Fruit fly (Drosophila melanogaster) whole organism, pupa: ENCODE measurements around the gene vret.

Experiments
- CG10348 ChIP-seq: fragments of 200-800 bp; sonication (Bioruptor generic); IDR thresholded peaks from 2 replicates; pipeline ENCODE4 v1.3.6; 2022; ENCODE audit warnings: missing biosample characterization, missing genetic modification characterization
- CG12605 ChIP-seq: fragments of 200-800 bp; sonication (Bioruptor generic); IDR thresholded peaks from 2 replicates; pipeline ENCODE4 v1.3.6; 2022; ENCODE audit warnings: missing biosample characterization, missing genetic modification characterization
- CG13204 ChIP-seq: fragments of 200-800 bp; sonication (Bioruptor generic); optimal IDR thresholded peaks from 2 replicates; lab custom pipeline; 2018; ENCODE audit warnings: missing biosample characterization, mild to moderate bottlenecking, missing genetic modification characterization, moderate library complexity
- CG14655 ChIP-seq: fragments of 200-800 bp; sonication (Bioruptor generic); optimal IDR thresholded peaks from 3 replicates; lab custom pipeline; 2017; ENCODE audit warnings: mild to moderate bottlenecking, missing biosample characterization, missing genetic modification reagents, missing genetic modification characterization
- CG15710 ChIP-seq: fragments of 200-800 bp; sonication (Bioruptor generic); optimal IDR thresholded peaks from 2 replicates; lab custom pipeline; 2018; ENCODE audit warnings: missing biosample characterization, mild to moderate bottlenecking, missing genetic modification characterization, moderate library complexity
- CG17806 ChIP-seq: fragments of 200-800 bp; sonication (Bioruptor generic); optimal IDR thresholded peaks from 2 replicates; lab custom pipeline; 2018; ENCODE audit warnings: missing biosample characterization, mild to moderate bottlenecking, missing genetic modification characterization, moderate library complexity
- CG32121 ChIP-seq: fragments of 200-800 bp; sonication (Bioruptor generic); IDR thresholded peaks from 2 replicates; pipeline ENCODE4 v1.3.6; 2022; ENCODE audit warnings: missing biosample characterization, missing genetic modification characterization
- CG34367 ChIP-seq: fragments of 200-800 bp; sonication (Bioruptor generic); optimal IDR thresholded peaks from 2 replicates; lab custom pipeline; 2018; ENCODE audit warnings: missing biosample characterization, mild to moderate bottlenecking, missing genetic modification characterization
- CG4496 ChIP-seq: fragments of 200-800 bp; sonication (Bioruptor generic); IDR thresholded peaks from 3 replicates; pipeline ENCODE4 v1.3.6; 2022; ENCODE audit warnings: missing biosample characterization, missing genetic modification characterization
- CG8159 ChIP-seq: fragments of 200-800 bp; sonication (Bioruptor generic); optimal IDR thresholded peaks from 3 replicates; lab custom pipeline; 2018; ENCODE audit warnings: missing biosample characterization, mild to moderate bottlenecking, missing genetic modification characterization, moderate library complexity
- CG8301 ChIP-seq: fragments of 200-800 bp; sonication (Bioruptor generic); optimal IDR thresholded peaks from 2 replicates; lab custom pipeline; 2018; ENCODE audit warnings: missing biosample characterization, mild to moderate bottlenecking, missing genetic modification characterization
- CG9948 ChIP-seq: fragments of 200-800 bp; sonication (Bioruptor generic); optimal IDR thresholded peaks from 2 replicates; lab custom pipeline; 2018; ENCODE audit warnings: missing biosample characterization, mild to moderate bottlenecking, missing genetic modification characterization, moderate library complexity
- D1 ChIP-seq: fragments of 200-800 bp; sonication (Bioruptor generic); optimal IDR thresholded peaks from 2 replicates; lab custom pipeline; 2018; ENCODE audit warnings: missing biosample characterization, mild to moderate bottlenecking, missing genetic modification characterization, moderate library complexity
- EcR ChIP-seq: fragments of 200-800 bp; sonication (Bioruptor generic); optimal IDR thresholded peaks from 3 replicates; lab custom pipeline; 2019; ENCODE audit warnings: missing biosample characterization, missing genetic modification characterization, mild to moderate bottlenecking, moderate library complexity, missing genetic modification reagents
- Ets98B ChIP-seq: fragments of 200-800 bp; sonication (Bioruptor generic); IDR thresholded peaks from 2 replicates; pipeline ENCODE4 v1.3.6; 2022; ENCODE audit warnings: missing biosample characterization, missing genetic modification characterization
- Pif1A ChIP-seq: fragments of 200-800 bp; sonication (Bioruptor generic); optimal IDR thresholded peaks from 3 replicates; lab custom pipeline; 2016; ENCODE audit warnings: missing biosample characterization, missing genetic modification characterization
- Pif1B ChIP-seq: fragments of 200-800 bp; sonication (Bioruptor generic); optimal IDR thresholded peaks from 3 replicates; lab custom pipeline; 2016; ENCODE audit warnings: missing biosample characterization, missing genetic modification characterization
- Snoo ChIP-seq: fragments of 200-800 bp; sonication (Bioruptor generic); optimal IDR thresholded peaks from 3 replicates; lab custom pipeline; 2017; ENCODE audit warnings: missing biosample characterization, mild to moderate bottlenecking, missing genetic modification characterization, inconsistent platforms
- fd96Ca ChIP-seq: fragments of 200-800 bp; sonication (Bioruptor generic); IDR thresholded peaks from 3 replicates; pipeline ENCODE4 v1.3.6; 2022; ENCODE audit warnings: missing biosample characterization, missing genetic modification characterization
- rn ChIP-seq: fragments of 200-800 bp; sonication (Bioruptor generic); IDR thresholded peaks from 2 replicates; pipeline ENCODE4 v1.3.6; 2022; ENCODE audit warnings: missing biosample characterization, missing genetic modification characterization

The vret gene

DNA sequence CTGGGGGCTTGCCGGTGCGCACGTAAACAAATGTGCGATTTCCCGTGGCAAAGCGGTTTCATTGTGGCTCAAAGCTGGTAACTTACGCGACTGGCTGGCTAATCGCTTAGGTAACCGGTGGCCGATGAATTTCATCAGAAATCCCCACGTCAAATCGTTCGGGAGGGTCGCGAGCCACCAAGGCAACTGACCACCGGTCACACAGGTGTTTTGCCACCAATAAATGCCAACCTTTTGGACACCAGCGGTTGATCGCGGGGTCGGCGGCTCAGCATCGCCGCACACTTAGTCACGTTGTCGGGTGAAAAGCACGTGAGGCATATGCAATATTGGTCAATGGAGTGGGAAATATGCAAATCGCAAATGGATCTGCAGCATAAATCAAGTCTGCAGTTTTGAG lies 31.1 kb upstream of the vret start:
- TF ChIP-seq Pif1A (GFP tag; lab: Kevin White, UChicago): no peak
- TF ChIP-seq CG17806 (tag; lab: Kevin White, UChicago): no peak
- TF ChIP-seq CG10348 (GFP tag; lab: Robert Waterston, UW): no peak
- TF ChIP-seq EcR (GFP tag; lab: Kevin White, UChicago): no peak
- TF ChIP-seq CG13204 (GFP tag; lab: Kevin White, UChicago): no peak
- no peak for TF ChIP-seq CG34367
- TF ChIP-seq CG8301 (tag; lab: Kevin White, UChicago): no peak
- no peak for TF ChIP-seq CG32121
- TF ChIP-seq Pif1B (GFP tag; lab: Kevin White, UChicago): no peak
- TF ChIP-seq CG8159 (tag; lab: Kevin White, UChicago): no peak
- TF ChIP-seq, all 21 proteins: peak for 0

- no peak for TF ChIP-seq CG32121
- no peak for TF ChIP-seq fd96Ca
- no peak for TF ChIP-seq CG17806 (tag; lab: Kevin White, UChicago)
- TF ChIP-seq CG9948 (tag; lab: Kevin White, UChicago): no peak
- TF ChIP-seq CG10348 (GFP tag; lab: Robert Waterston, UW): no peak
- no peak for TF ChIP-seq Snoo (tag; lab: Kevin White, UChicago)
- no peak for TF ChIP-seq CG14655 (GFP tag; lab: Kevin White, UChicago)
- TF ChIP-seq CG8301 (tag; lab: Kevin White, UChicago): no peak
- TF ChIP-seq CG13204 (GFP tag; lab: Kevin White, UChicago): no peak
- TF ChIP-seq Pif1A (GFP tag; lab: Kevin White, UChicago): no peak
- no peak for TF ChIP-seq CG15710 (tag; lab: Kevin White, UChicago)
These were observed 26.3 kb upstream of the vret start, which contains the start of gene CG43095 for dm6 chr3R:22771670-22772069. TSS of gene CG43095 (minus strand) at chr3R:22771770.

dm6 chr3R:22770887-22771286 lies 25.5 kb upstream of the vret start, which contains the start of gene CG43094:
TSS of gene CG43094 (minus strand) at chr3R:22770987.
- TF ChIP-seq CG10348 (GFP tag; lab: Robert Waterston, UW) (no peak), CG8159 (tag; lab: Kevin White, UChicago) (no peak), CG13204 (GFP tag; lab: Kevin White, UChicago) (no peak)

DNA sequence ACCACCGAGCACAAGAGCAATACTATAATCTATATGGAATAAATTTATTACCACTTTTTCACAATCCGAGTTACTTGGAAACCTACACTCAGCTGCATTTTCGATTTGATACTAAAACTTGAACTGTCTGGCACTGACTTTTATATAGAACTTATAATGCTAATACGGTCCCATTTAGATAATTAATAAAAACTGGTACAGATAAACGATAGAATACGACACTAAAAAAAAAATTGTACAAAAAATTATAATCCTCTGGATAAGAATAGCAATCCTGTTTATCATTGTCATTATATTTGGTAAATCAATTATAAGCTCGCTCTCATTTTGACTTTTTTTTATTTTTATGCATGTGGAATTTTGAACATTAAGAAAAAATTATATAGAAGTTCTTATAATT lies 24.8 kb upstream of the vret start, which contains the start of gene CG43093:
TSS of gene CG43093 (minus strand) at position 101 of the 400 bp plus-strand sequence.
- TF ChIP-seq rn (GFP tag; lab: Robert Waterston, UW): no peak
- no peak for TF ChIP-seq Ets98B
- no peak for TF ChIP-seq CG15710 (tag; lab: Kevin White, UChicago)
- no peak for TF ChIP-seq CG9948 (tag; lab: Kevin White, UChicago)
- no peak for TF ChIP-seq CG10348 (GFP tag; lab: Robert Waterston, UW)
- TF ChIP-seq, all 21 proteins: peak for 0

- no peak for TF ChIP-seq CG14655 (GFP tag; lab: Kevin White, UChicago)
- no peak for TF ChIP-seq CG15710 (tag; lab: Kevin White, UChicago)
- no peak for TF ChIP-seq CG34367
- TF ChIP-seq fd96Ca: no peak
- no peak for TF ChIP-seq Pif1A (GFP tag; lab: Kevin White, UChicago)
- TF ChIP-seq EcR (GFP tag; lab: Kevin White, UChicago): no peak
- no peak for TF ChIP-seq Snoo (tag; lab: Kevin White, UChicago)
- TF ChIP-seq Pif1B (GFP tag; lab: Kevin White, UChicago): no peak
These were observed 24.2 kb upstream of the vret start, which contains the start of gene CG43092 for dm6 chr3R:22769567-22769966. TSS of gene CG43092 (minus strand) at chr3R:22769667.

dm6 chr3R:22768633-22769032 lies 23.3 kb upstream of the vret start, which contains the start of gene CG43091:
TSS of gene CG43091 (minus strand) at chr3R:22768733.
- no peak for TF ChIP-seq Snoo (tag; lab: Kevin White, UChicago)
- no peak for TF ChIP-seq CG8301 (tag; lab: Kevin White, UChicago)
- TF ChIP-seq CG4496 (GFP tag; lab: Robert Waterston, UW): no peak
- TF ChIP-seq EcR (GFP tag; lab: Kevin White, UChicago): no peak
- no peak for TF ChIP-seq CG9948 (tag; lab: Kevin White, UChicago)
- no peak for TF ChIP-seq Ets98B

- TF ChIP-seq CG17806 (tag; lab: Kevin White, UChicago) (no peak), CG15710 (tag; lab: Kevin White, UChicago) (no peak), CG8159 (tag; lab: Kevin White, UChicago) (no peak), Pif1B (GFP tag; lab: Kevin White, UChicago) (no peak)
These were observed 22.2 kb upstream of the vret start, which contains the start of gene CG13841 for dm6 chr3R:22767599-22767998. TSS of gene CG13841 (minus strand) at chr3R:22767699.

DNA sequence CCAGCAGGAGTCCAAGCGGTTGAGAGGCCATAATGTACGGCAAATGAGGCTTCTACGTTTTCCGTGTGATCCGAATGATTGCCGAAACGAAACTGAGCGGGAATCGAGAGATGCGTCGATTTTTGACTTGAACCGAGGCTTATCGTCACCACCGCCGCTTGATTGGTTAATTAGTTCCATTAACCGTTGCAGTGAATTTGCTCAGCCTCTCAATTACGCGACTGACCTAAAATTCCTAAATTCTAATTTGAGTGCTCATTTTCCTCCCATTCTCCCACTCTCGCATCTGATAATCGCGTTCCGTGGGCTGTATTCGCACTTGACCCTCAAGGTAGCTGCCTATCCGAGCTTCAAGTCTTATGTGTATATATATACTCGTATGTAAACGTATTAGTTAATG lies 20.7 kb upstream of the vret start, which contains the start of gene Nepl15:
TSS of gene Nepl15 (minus strand) at position 101 of the 400 bp plus-strand sequence.
- TF ChIP-seq CG10348 (GFP tag; lab: Robert Waterston, UW): no peak
- no peak for TF ChIP-seq Pif1B (GFP tag; lab: Kevin White, UChicago)
- no peak for TF ChIP-seq D1 (tag; lab: Kevin White, UChicago)
- no peak for TF ChIP-seq CG17806 (tag; lab: Kevin White, UChicago)
- no peak for TF ChIP-seq CG12605 (GFP tag; lab: Robert Waterston, UW)
- TF ChIP-seq CG32121: no peak
- no peak for TF ChIP-seq Pif1A (GFP tag; lab: Kevin White, UChicago)
- TF ChIP-seq rn (GFP tag; lab: Robert Waterston, UW): no peak
- no peak for TF ChIP-seq CG4496 (GFP tag; lab: Robert Waterston, UW)
